Worm (Caenorhabditis elegans): ENCODE results near the gene C49F5.13.

The C49F5.13 gene

DNA sequence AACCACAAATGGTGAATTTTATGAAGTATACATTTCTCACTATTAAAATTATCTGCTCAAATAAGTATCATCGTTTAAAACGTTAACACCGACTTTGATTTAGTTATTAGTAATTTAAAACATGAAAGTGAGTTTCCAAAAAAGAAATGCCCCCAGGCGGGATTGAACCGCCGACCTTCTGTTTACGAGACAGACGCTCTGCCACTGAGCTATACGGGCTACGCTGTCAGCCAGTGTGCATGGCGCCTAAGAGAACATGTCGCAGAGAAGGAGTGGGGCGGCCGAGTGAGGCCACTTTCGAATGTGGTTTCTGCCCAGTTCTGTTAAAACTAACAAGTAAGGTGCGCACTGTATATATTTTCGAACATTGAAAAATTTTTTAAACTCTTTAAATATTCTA is 26.3 kb upstream of the C49F5.13 start (continued):
- TF ChIP-seq rnt-1 (tag; optimal IDR thresholded peaks at IDR 0.05): peak; percentile 67
- peak; percentile 41 for TF ChIP-seq fkh-8 (tag; optimal IDR thresholded peaks at IDR 0.05)
- TF ChIP-seq lin-15B (tag; optimal IDR thresholded peaks at IDR 0.05): no peak
- peak; percentile 43 for TF ChIP-seq jun-1 (tag; optimal IDR thresholded peaks at IDR 0.05)
- no peak for TF ChIP-seq zip-4 (GFP tag; optimal IDR thresholded peaks at IDR 0.05)
- TF ChIP-seq snu-23 (GFP tag; optimal IDR thresholded peaks at IDR 0.05): peak; percentile 79
- TF ChIP-seq fos-1 (tag; optimal IDR thresholded peaks at IDR 0.05): peak; percentile 10
- TF ChIP-seq nhr-84 (tag; optimal IDR thresholded peaks at IDR 0.05): no peak
- no peak for TF ChIP-seq nhr-28 (tag; optimal IDR thresholded peaks at IDR 0.05)
- peak in 1 of 2 experiments; percentile 17 for TF ChIP-seq lsy-2 (tag; optimal IDR thresholded peaks at IDR 0.05)
- TF ChIP-seq C34B4.2 (tag; optimal IDR thresholded peaks at IDR 0.05): no peak
- peak; percentile 43 for TF ChIP-seq nhr-77 (tag; optimal IDR thresholded peaks at IDR 0.05)
- no peak for TF ChIP-seq hpl-2 (GFP tag; optimal IDR thresholded peaks at IDR 0.05)
- no peak for TF ChIP-seq pqm-1 (tag; optimal IDR thresholded peaks at IDR 0.05)
- TF ChIP-seq ets-5 (GFP tag; IDR thresholded peaks at IDR 0.05): no peak
- TF ChIP-seq ama-1 (optimal IDR thresholded peaks at IDR 0.05): no peak
- TF ChIP-seq dsc-1 (tag; optimal IDR thresholded peaks at IDR 0.05): peak; percentile 67
- TF ChIP-seq isw-1 (GFP tag; IDR thresholded peaks at IDR 0.05): no peak
- TF ChIP-seq efl-3 (GFP tag; optimal IDR thresholded peaks at IDR 0.05): no peak
- no peak for TF ChIP-seq F16B12.6 (tag; optimal IDR thresholded peaks at IDR 0.05)
- no peak for TF ChIP-seq pag-3 (tag; optimal IDR thresholded peaks at IDR 0.05; ENCODE audit: borderline replicate concordance, insufficient read depth)
- no peak for TF ChIP-seq C04F5.9 (tag; optimal IDR thresholded peaks at IDR 0.05)
- no peak for TF ChIP-seq unc-98 (GFP tag; IDR thresholded peaks at IDR 0.05)
- no peak for TF ChIP-seq blmp-1 (tag; optimal IDR thresholded peaks at IDR 0.05)
- TF ChIP-seq aha-1 (tag; optimal IDR thresholded peaks at IDR 0.05): no peak
- no peak for TF ChIP-seq ceh-8 (GFP tag; optimal IDR thresholded peaks at IDR 0.05)
- no peak for TF ChIP-seq sup-37 (GFP tag; optimal IDR thresholded peaks at IDR 0.05)
- no peak for TF ChIP-seq mab-9 (GFP tag; IDR thresholded peaks at IDR 0.05)
- peak; percentile 24 to 64 for TF ChIP-seq lin-35 (GFP tag; optimal IDR thresholded peaks at IDR 0.05)
- TF ChIP-seq nhr-12 (tag; optimal IDR thresholded peaks at IDR 0.05): no peak
- TF ChIP-seq lir-3 (tag; optimal IDR thresholded peaks at IDR 0.05; ENCODE audit: poor library complexity): peak; percentile 33
- TF ChIP-seq unc-86 (tag; optimal IDR thresholded peaks at IDR 0.05): peak; percentile 36
- no peak for TF ChIP-seq Y116A8C.19 (tag; optimal IDR thresholded peaks at IDR 0.05; ENCODE audit: borderline replicate concordance)

DNA sequence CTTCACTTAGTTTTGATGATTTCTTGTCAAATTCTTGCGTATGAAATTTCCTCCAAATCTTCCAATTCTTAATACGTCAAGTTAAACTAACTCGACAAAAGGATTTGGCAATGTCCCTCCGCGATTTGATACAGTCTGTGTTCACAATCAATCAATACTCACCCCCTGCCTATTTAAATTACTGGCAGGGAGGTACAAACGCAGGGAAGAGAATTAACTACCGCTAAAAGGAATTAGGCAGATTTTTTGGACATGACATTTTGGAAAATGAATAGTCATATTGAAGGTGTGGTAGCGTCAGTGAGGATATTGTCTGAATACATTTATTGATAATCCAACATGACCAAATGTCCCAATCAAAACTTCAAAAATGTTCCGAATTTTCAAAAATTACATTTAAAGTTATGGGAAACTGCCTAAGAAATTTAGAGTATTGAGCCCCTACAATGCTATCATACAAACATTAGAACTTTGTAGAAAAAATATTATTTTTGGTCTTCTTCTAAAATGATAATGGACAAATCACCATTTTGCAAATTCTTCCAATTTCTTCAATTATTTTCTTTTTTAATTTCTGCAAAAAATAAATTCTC is 23.8 kb upstream of the C49F5.13 start:
- TF ChIP-seq F16B12.6 (tag; optimal IDR thresholded peaks at IDR 0.05) (peak; percentile 66), unc-30 (tag; optimal IDR thresholded peaks at IDR 0.05) (peak; percentile 73), zag-1 (tag; optimal IDR thresholded peaks at IDR 0.05) (peak; percentile 79), aha-1 (tag; optimal IDR thresholded peaks at IDR 0.05) (peak; percentile 66), nhr-76 (tag; optimal IDR thresholded peaks at IDR 0.05) (peak; percentile 92), mef-2 (tag; optimal IDR thresholded peaks at IDR 0.05) (peak; percentile 78), snu-23 (GFP tag; optimal IDR thresholded peaks at IDR 0.05) (peak; percentile 100), nhr-20 (tag; optimal IDR thresholded peaks at IDR 0.05) (peak; percentile 98), ceh-63 (GFP tag; optimal IDR thresholded peaks at IDR 0.05) (peak; percentile 96), egl-13 (tag; optimal IDR thresholded peaks at IDR 0.05) (peak; percentile 96), nhr-237 (tag; optimal IDR thresholded peaks at IDR 0.05) (peak; percentile 97), lir-3 (tag; optimal IDR thresholded peaks at IDR 0.05; ENCODE audit: poor library complexity) (peak; percentile 93), C34B4.2 (tag; optimal IDR thresholded peaks at IDR 0.05) (no peak), aly-2 (tag; optimal IDR thresholded peaks at IDR 0.05) (peak; percentile 94), efl-3 (GFP tag; optimal IDR thresholded peaks at IDR 0.05) (peak; percentile 92), sox-4 (tag; optimal IDR thresholded peaks at IDR 0.05) (peak; percentile 99), lin-35 (GFP tag; optimal IDR thresholded peaks at IDR 0.05) (peak; percentile 65 to 93), blmp-1 (tag; optimal IDR thresholded peaks at IDR 0.05) (peak; percentile 55), ztf-4 (tag; optimal IDR thresholded peaks at IDR 0.05) (peak; percentile 99), nhr-90 (tag; optimal IDR thresholded peaks at IDR 0.05; ENCODE audit: poor library complexity) (peak; percentile 99), ama-1 (optimal IDR thresholded peaks at IDR 0.05) (no peak), dpl-1 (GFP tag; optimal IDR thresholded peaks at IDR 0.05) (peak; percentile 51 to 66 (median 58)), jun-1 (tag; optimal IDR thresholded peaks at IDR 0.05) (peak; percentile 100), C04F5.9 (tag; optimal IDR thresholded peaks at IDR 0.05) (peak; percentile 91), mep-1 (tag; optimal IDR thresholded peaks at IDR 0.05) (peak; percentile 100), lin-14 (GFP tag; optimal IDR thresholded peaks at IDR 0.05) (peak; percentile 96), irx-1 (tag; optimal IDR thresholded peaks at IDR 0.05) (peak; percentile 98), C16A3.4 (tag; optimal IDR thresholded peaks at IDR 0.05) (peak; percentile 99), unc-130 (tag; optimal IDR thresholded peaks at IDR 0.05) (peak; percentile 10), tlp-1 (tag; optimal IDR thresholded peaks at IDR 0.05) (no peak)
